Fruit fly (Drosophila melanogaster) whole organism, adult: ENCODE results near the gene mRpL36.

Experiments used
- CG11617 ChIP-seq: fragments of 200-800 bp; sonication (Bioruptor generic); optimal IDR thresholded peaks from 2 replicates; lab custom pipeline; 2017; ENCODE audit warnings: mild to moderate bottlenecking, missing biosample characterization, missing genetic modification reagents, missing genetic modification characterization
- CG5204 ChIP-seq: fragments of 200-800 bp; sonication (Bioruptor generic); optimal IDR thresholded peaks from 2 replicates; lab custom pipeline; 2016; ENCODE audit warnings: missing biosample characterization, missing genetic modification characterization
- Clk ChIP-seq: fragments of 200-800 bp; sonication (Bioruptor generic); optimal IDR thresholded peaks from 2 replicates; lab custom pipeline; 2017; ENCODE audit warnings: missing biosample characterization, missing genetic modification characterization
- Crg-1 ChIP-seq: fragments of 200-800 bp; sonication (Bioruptor generic); optimal IDR thresholded peaks from 2 replicates; lab custom pipeline; 2016; ENCODE audit warnings: missing biosample characterization, missing genetic modification characterization
- Hr96 ChIP-seq: fragments of 200-800 bp; sonication (Bioruptor generic); optimal IDR thresholded peaks from 2 replicates; lab custom pipeline; 2016; ENCODE audit warnings: missing biosample characterization, missing genetic modification characterization
- cnc ChIP-seq, 2 experiments: fragments of >200 bp; optimal IDR thresholded peaks; 2 replicates each; lab custom pipeline; 2017
- kay ChIP-seq: fragments of 200-800 bp; sonication (Bioruptor generic); peaks from one replicate; lab custom pipeline; 2016; ENCODE audit warnings: missing biosample characterization, missing genetic modification characterization, borderline replicate concordance

dm6 chr3L:8151727-8152199 lies 26.8 kb upstream of the mRpL36 start, which contains the start of gene CG13676:
- TF ChIP-seq CG5204 (GFP tag; lab: Kevin White, UChicago) (no peak), kay (GFP tag; lab: Kevin White, UChicago) (no peak), cnc (optimal IDR thresholded peaks at IDR 0.05; lab: Kevin White, UChicago) (no peak), Clk (GFP tag; lab: Kevin White, UChicago) (no peak), Hr96 (no peak), CG11617 (GFP tag; lab: Kevin White, UChicago) (no peak), Crg-1 (no peak)
